Worm (Caenorhabditis elegans) whole organism, L1 larva: ENCODE results near the gene lact-8.

ENCODE experiments used
- C16A3.4 ChIP-seq: fragments of 150-350 bp; optimal IDR thresholded peaks from 2 replicates; lab custom pipeline; 2014; ENCODE audit warnings: missing biosample characterization, missing genetic modification characterization
- C34B4.2 ChIP-seq: sonication (generic microtip); optimal IDR thresholded peaks from 2 replicates; lab custom pipeline; 2017; ENCODE audit warnings: mild to moderate bottlenecking, missing genetic modification characterization, missing compliant biosample characterization
- Y116A8C.19 ChIP-seq: sonication (generic microtip); optimal IDR thresholded peaks from 2 replicates; lab custom pipeline; 2016; ENCODE audit warnings: missing compliant biosample characterization, missing genetic modification characterization, borderline replicate concordance
- aha-1 ChIP-seq: fragments of 150-350 bp; optimal IDR thresholded peaks from 2 replicates; lab custom pipeline; 2014; ENCODE audit warnings: missing biosample characterization, missing genetic modification characterization
- blmp-1 ChIP-seq: fragments of 150-350 bp; optimal IDR thresholded peaks from 2 replicates; lab custom pipeline; 2014; ENCODE audit warnings: missing biosample characterization, missing genetic modification characterization
- ces-1 ChIP-seq: fragments of 150-350 bp; optimal IDR thresholded peaks from 2 replicates; lab custom pipeline; 2014; ENCODE audit warnings: missing biosample characterization, missing genetic modification reagents, missing genetic modification characterization
- dsc-1 ChIP-seq: sonication (generic microtip); optimal IDR thresholded peaks from 2 replicates; lab custom pipeline; 2016; ENCODE audit warnings: mild to moderate bottlenecking, missing genetic modification characterization, missing compliant biosample characterization
- efl-1 ChIP-seq, 4 experiments: fragments of 150-350 bp; optimal IDR thresholded peaks in 3 of 4; peaks in 1 of 4; 1 replicate in 1 of 4; 2 replicates in 3 of 4; lab custom pipeline; 2014; ENCODE audit warnings: missing biosample characterization in 2 of 4, missing genetic modification characterization in 2 of 4, missing genetic modification reagents in 2 of 4
- elt-2 ChIP-seq: sonication (generic microtip); optimal IDR thresholded peaks from 2 replicates; lab custom pipeline; 2016; ENCODE audit warnings: missing genetic modification characterization, mild to moderate bottlenecking, inconsistent platforms, missing compliant biosample characterization, missing genetic modification reagents
- elt-3 ChIP-seq, 6 experiments: fragments of 150-350 bp in 1 of 6; sonication (generic microtip); optimal IDR thresholded peaks; 2 replicates each; lab custom pipeline; 2017 to 2018; ENCODE audit warnings: missing biosample characterization in 6 of 6, missing genetic modification characterization in 6 of 6, inconsistent platforms in 1 of 6
- fkh-8 ChIP-seq: sonication (generic microtip); optimal IDR thresholded peaks from 2 replicates; lab custom pipeline; 2016; ENCODE audit warnings: mild to moderate bottlenecking, missing genetic modification characterization, missing compliant biosample characterization
- grh-1 ChIP-seq: fragments of 200-800 bp; sonication (Bioruptor generic); IDR thresholded peaks from 2 replicates; pipeline ENCODE4 v1.3.6; 2022; ENCODE audit warnings: missing genetic modification reagents, missing genetic modification characterization, missing compliant biosample characterization
- hlh-17 ChIP-seq: fragments of 200-800 bp; sonication (Bioruptor generic); optimal IDR thresholded peaks from 2 replicates; lab custom pipeline; 2018; ENCODE audit warnings: missing genetic modification characterization, mild to moderate bottlenecking, missing compliant biosample characterization, moderate library complexity, borderline replicate concordance
- lin-13 ChIP-seq: fragments of 150-350 bp; optimal IDR thresholded peaks from 2 replicates; lab custom pipeline; 2014; ENCODE audit warnings: missing biosample characterization, missing genetic modification reagents, missing genetic modification characterization
- lin-14 ChIP-seq: fragments of 200-800 bp; sonication (Bioruptor generic); optimal IDR thresholded peaks from 2 replicates; lab custom pipeline; 2018; ENCODE audit warnings: mild to moderate bottlenecking, missing genetic modification characterization, moderate library complexity, missing compliant biosample characterization
- lin-35 ChIP-seq, 2 experiments: fragments of 150-350 bp; optimal IDR thresholded peaks; 2 replicates each; lab custom pipeline; 2014; ENCODE audit warnings: missing biosample characterization in 2 of 2, missing genetic modification characterization in 2 of 2, missing genetic modification reagents in 2 of 2
- lir-3 ChIP-seq: sonication (generic microtip); optimal IDR thresholded peaks from 2 replicates; lab custom pipeline; 2016; ENCODE audit warnings: mild to moderate bottlenecking, missing genetic modification characterization, moderate library complexity, missing compliant biosample characterization; ENCODE audit not compliant: poor library complexity
- lsy-2 ChIP-seq, 2 experiments: fragments of 150-350 bp; optimal IDR thresholded peaks; 2 replicates each; lab custom pipeline; 2014; ENCODE audit warnings: missing biosample characterization in 2 of 2, missing genetic modification characterization in 2 of 2
- mdl-1 ChIP-seq, 2 experiments: fragments of 150-350 bp; optimal IDR thresholded peaks; 2 replicates each; lab custom pipeline; 2014 to 2017; ENCODE audit warnings: missing biosample characterization in 2 of 2, missing genetic modification characterization in 2 of 2, inconsistent platforms in 1 of 2
- mef-2 ChIP-seq: fragments of 150-350 bp; optimal IDR thresholded peaks from 2 replicates; lab custom pipeline; 2014; ENCODE audit warnings: missing biosample characterization, missing genetic modification characterization
- mep-1 ChIP-seq: fragments of 150-350 bp; optimal IDR thresholded peaks from 2 replicates; lab custom pipeline; 2014; ENCODE audit warnings: missing biosample characterization, missing genetic modification characterization
- nhr-11 ChIP-seq: fragments of 150-350 bp; optimal IDR thresholded peaks from 2 replicates; lab custom pipeline; 2014; ENCODE audit warnings: missing biosample characterization, missing genetic modification characterization
- nhr-19 ChIP-seq: fragments of 200-800 bp; sonication (Bioruptor generic); conservative IDR thresholded peaks from 2 replicates; pipeline ENCODE4 v1.3.6; 2022; ENCODE audit warnings: missing genetic modification characterization, missing compliant biosample characterization
- nhr-20 ChIP-seq: sonication (generic microtip); optimal IDR thresholded peaks from 2 replicates; lab custom pipeline; 2016; ENCODE audit warnings: mild to moderate bottlenecking, missing genetic modification characterization, missing compliant biosample characterization
- nhr-47 ChIP-seq: sonication (generic microtip); optimal IDR thresholded peaks from 2 replicates; lab custom pipeline; 2016; ENCODE audit warnings: mild to moderate bottlenecking, missing genetic modification characterization, moderate library complexity, missing compliant biosample characterization
- nhr-71 ChIP-seq: sonication (generic microtip); optimal IDR thresholded peaks from 2 replicates; lab custom pipeline; 2016; ENCODE audit warnings: mild to moderate bottlenecking, missing genetic modification characterization, moderate library complexity, missing compliant biosample characterization
- nhr-77 ChIP-seq: fragments of 150-350 bp; optimal IDR thresholded peaks from 2 replicates; lab custom pipeline; 2014; ENCODE audit warnings: missing biosample characterization, missing genetic modification characterization
- nhr-85 ChIP-seq: sonication (generic microtip); peaks from one replicate; lab custom pipeline; 2016; ENCODE audit warnings: missing genetic modification characterization, inconsistent platforms, missing compliant biosample characterization
- skn-1 ChIP-seq: fragments of 150-350 bp; optimal IDR thresholded peaks from 2 replicates; lab custom pipeline; 2014; ENCODE audit warnings: missing biosample characterization, missing genetic modification characterization
- snpc-4 ChIP-seq: fragments of 150-350 bp; optimal IDR thresholded peaks from 2 replicates; lab custom pipeline; 2014; ENCODE audit warnings: missing biosample characterization, missing genetic modification characterization
- snu-23 ChIP-seq: sonication (generic microtip); optimal IDR thresholded peaks from 2 replicates; lab custom pipeline; 2016; ENCODE audit warnings: missing genetic modification characterization, missing compliant biosample characterization
- swsn-7 ChIP-seq: sonication (generic microtip); optimal IDR thresholded peaks from 2 replicates; lab custom pipeline; 2016; ENCODE audit warnings: missing genetic modification characterization, missing compliant biosample characterization
- unc-130 ChIP-seq: fragments of 150-350 bp; optimal IDR thresholded peaks from 2 replicates; lab custom pipeline; 2017; ENCODE audit warnings: missing biosample characterization, missing genetic modification characterization, inconsistent platforms
- zag-1 ChIP-seq: fragments of 150-350 bp; optimal IDR thresholded peaks from 2 replicates; lab custom pipeline; 2014; ENCODE audit warnings: missing biosample characterization, missing genetic modification characterization
- ztf-11 ChIP-seq, 2 experiments: sonication (generic microtip); optimal IDR thresholded peaks; 2 replicates each; lab custom pipeline; 2016 to 2017; ENCODE audit warnings: missing genetic modification characterization in 2 of 2, missing biosample characterization in 1 of 2, missing compliant biosample characterization in 1 of 2
- ztf-4 ChIP-seq: fragments of 150-350 bp; optimal IDR thresholded peaks from 2 replicates; lab custom pipeline; 2014; ENCODE audit warnings: missing biosample characterization, missing genetic modification characterization

Gene lact-8

DNA sequence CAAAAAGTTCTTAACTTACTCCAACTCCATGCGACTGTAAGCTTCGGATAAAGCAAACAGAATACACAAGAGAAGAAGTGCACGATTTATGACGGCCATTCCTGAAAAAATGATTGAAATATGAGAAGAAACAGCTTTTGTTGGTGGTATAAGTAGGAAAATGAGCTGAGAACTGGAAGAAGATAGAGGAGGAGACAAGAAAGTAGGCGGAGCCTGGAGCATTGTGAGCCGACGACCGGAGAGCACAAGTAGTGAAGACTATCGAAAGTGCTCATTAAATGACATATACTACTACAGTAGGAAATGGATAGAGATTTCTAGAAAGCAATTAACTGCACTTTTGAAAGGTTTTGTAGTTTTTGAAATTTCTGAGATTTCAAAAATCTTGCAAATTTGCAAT, 27.9 kb downstream of the lact-8 start, which contains the start of gene nlp-80:
TSS of gene nlp-80 (minus strand) at position 101 of the 400 bp plus-strand sequence.
- TF ChIP-seq Y116A8C.19 (no peak), nhr-11 (tag; lab: Kevin White, UChicago) (no peak), lin-13 (no peak), fkh-8 (peak; percentile 6), grh-1 (GFP tag; lab: Robert Waterston, UW) (no peak)
- TF ChIP-seq, all 84 proteins: peak for 1

ce11 chrV:11063115-11063514, 30.3 kb downstream of the lact-8 start, which contains the start of gene T04C12.9:
T04C12.9 (minus strand) TSS chrV:11063215.
- TF ChIP-seq swsn-7 (tag; lab: Kevin White, UChicago): no peak
- TF ChIP-seq ces-1 (GFP tag; lab: Kevin White, UChicago): no peak
- TF ChIP-seq nhr-77 (tag; lab: Kevin White, UChicago): no peak
- no peak for TF ChIP-seq Y116A8C.19
- no peak for TF ChIP-seq mef-2
- TF ChIP-seq ztf-11 (tag; optimal IDR thresholded peaks at IDR 0.05; lab: Kevin White, UChicago): no peak
- no peak for TF ChIP-seq nhr-47 (tag; lab: Kevin White, UChicago)

- TF ChIP-seq mep-1 (tag; lab: Kevin White, UChicago) (peak; percentile 23), ces-1 (GFP tag; lab: Kevin White, UChicago) (no peak), nhr-71 (tag; lab: Kevin White, UChicago) (peak; percentile 12), elt-2 (tag; lab: Kevin White, UChicago) (no peak), dsc-1 (tag; lab: Kevin White, UChicago) (no peak), mdl-1 (tag; optimal IDR thresholded peaks at IDR 0.05; lab: Kevin White, UChicago) (no peak), lin-14 (GFP tag; lab: Kevin White, UChicago) (peak; percentile 62), lin-35 (GFP tag; optimal IDR thresholded peaks at IDR 0.05; lab: Kevin White, UChicago) (peak in 1 of 2 experiments; percentile 15), nhr-20 (tag; lab: Kevin White, UChicago) (peak; percentile 36), snu-23 (peak; percentile 40), blmp-1 (tag; lab: Kevin White, UChicago) (peak; percentile 90), mef-2 (no peak), zag-1 (tag; lab: Kevin White, UChicago) (no peak), snpc-4 (tag; lab: Kevin White, UChicago) (no peak), aha-1 (tag; lab: Kevin White, UChicago) (no peak), nhr-19 (GFP tag; lab: Robert Waterston, UW) (no peak), ztf-4 (no peak), grh-1 (GFP tag; lab: Robert Waterston, UW) (no peak), nhr-85 (tag; lab: Kevin White, UChicago) (peak; percentile 70)
Observed at ce11 chrV:11061887-11062286, 31.5 kb downstream of the lact-8 start.

DNA sequence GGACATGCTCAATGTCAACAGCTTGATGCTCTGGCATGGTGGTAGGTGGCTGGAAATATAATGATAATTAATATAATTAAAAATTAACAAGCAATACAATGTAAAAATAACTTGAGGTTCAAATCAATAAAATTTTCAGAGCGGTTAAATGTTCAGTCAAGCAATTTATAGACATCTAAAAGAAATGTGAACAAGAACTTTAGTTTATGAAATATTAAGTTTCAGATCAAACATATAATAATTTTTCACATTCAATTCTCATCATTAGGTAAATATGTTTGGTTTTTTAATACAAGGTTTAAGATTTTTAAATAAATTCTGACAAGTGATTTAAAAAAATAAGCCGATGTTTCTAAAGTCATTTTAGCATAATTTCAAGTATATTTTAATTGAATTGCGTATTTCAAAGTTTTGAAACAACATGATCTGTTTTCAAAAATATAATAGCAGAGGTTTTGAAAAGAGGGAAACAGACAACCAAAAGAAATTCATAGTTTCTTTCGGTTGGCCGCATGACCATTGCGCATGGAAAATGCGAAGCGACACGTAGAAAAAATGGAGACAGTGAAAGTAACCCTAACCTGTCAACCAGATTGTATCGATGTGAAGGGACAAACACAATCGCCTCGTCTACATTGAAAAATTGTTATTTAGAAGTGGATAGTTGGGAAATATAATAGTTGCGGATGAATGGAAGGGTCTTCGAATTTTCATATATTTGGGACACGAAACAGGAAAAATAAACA, 33.0 kb downstream of the lact-8 start, which contains the start of gene T04C12.11:
TSS of gene T04C12.11 (minus strand) at position 51 of the 746 bp plus-strand sequence.
- peak; percentile 8 for TF ChIP-seq C16A3.4 (tag; lab: Kevin White, UChicago)
- TF ChIP-seq efl-1 (optimal IDR thresholded peaks at IDR 0.05; lab: Kevin White, UChicago): no peak
- TF ChIP-seq efl-1 (GFP tag; optimal IDR thresholded peaks at IDR 0.05 in 1 of 2; lab: Kevin White, UChicago): peak in 1 of 2 experiments; percentile 64
- TF ChIP-seq nhr-77 (tag; lab: Kevin White, UChicago): no peak
- TF ChIP-seq lin-14 (GFP tag; lab: Kevin White, UChicago): peak; percentile 72
- no peak for TF ChIP-seq hlh-17 (GFP tag; lab: Kevin White, UChicago)
- peak; percentile 77 for TF ChIP-seq mep-1 (tag; lab: Kevin White, UChicago)
- TF ChIP-seq elt-3 (tag; optimal IDR thresholded peaks at IDR 0.05; lab: Kevin White, UChicago): peak in 1 of 6 experiments; percentile 32
- TF ChIP-seq mdl-1 (tag; optimal IDR thresholded peaks at IDR 0.05; lab: Kevin White, UChicago): peak in 1 of 2 experiments; percentile 43
- peak; percentile 32 for TF ChIP-seq nhr-71 (tag; lab: Kevin White, UChicago)
- no peak for TF ChIP-seq nhr-47 (tag; lab: Kevin White, UChicago)
- peak; percentile 66 for TF ChIP-seq nhr-20 (tag; lab: Kevin White, UChicago)
- TF ChIP-seq nhr-85 (tag; lab: Kevin White, UChicago): peak; percentile 85
- TF ChIP-seq blmp-1 (tag; lab: Kevin White, UChicago): peak; percentile 99
- peak in 1 of 2 experiments; percentile 30 for TF ChIP-seq lsy-2 (tag; optimal IDR thresholded peaks at IDR 0.05; lab: Kevin White, UChicago)
- TF ChIP-seq C34B4.2 (tag; lab: Kevin White, UChicago): no peak
- TF ChIP-seq lin-35 (GFP tag; optimal IDR thresholded peaks at IDR 0.05; lab: Kevin White, UChicago): peak in 1 of 2 experiments; percentile 19
- TF ChIP-seq lir-3: no peak
- TF ChIP-seq snu-23: peak; percentile 65
- no peak for TF ChIP-seq unc-130 (tag; lab: Kevin White, UChicago)
- peak; percentile 10 for TF ChIP-seq skn-1 (tag; lab: Kevin White, UChicago)
- no peak for TF ChIP-seq zag-1 (tag; lab: Kevin White, UChicago)
